Fruit fly (Drosophila melanogaster) whole organism, prepupa: Measurements from ENCODE around the gene CG9098.

Source experiments
- Blimp-1 ChIP-seq: fragments of 200-800 bp; sonication (Bioruptor generic); optimal IDR thresholded peaks from 3 replicates; lab custom pipeline; 2017; ENCODE audit warnings: missing biosample characterization, missing genetic modification characterization, mild to moderate bottlenecking, moderate library complexity, missing genetic modification reagents
- CG10669 ChIP-seq: fragments of 200-800 bp; sonication (Bioruptor generic); optimal IDR thresholded peaks from 3 replicates; lab custom pipeline; 2018; ENCODE audit warnings: missing biosample characterization, mild to moderate bottlenecking, missing genetic modification characterization, moderate library complexity
- CG11762 ChIP-seq: fragments of 200-800 bp; sonication (Bioruptor generic); optimal IDR thresholded peaks from 3 replicates; lab custom pipeline; 2016; ENCODE audit warnings: missing biosample characterization, missing genetic modification characterization; ENCODE audit not compliant: insufficient read depth
- CG16779 ChIP-seq: fragments of 200-800 bp; sonication (Bioruptor generic); optimal IDR thresholded peaks from 3 replicates; lab custom pipeline; 2017; ENCODE audit warnings: missing biosample characterization, mild to moderate bottlenecking, missing genetic modification characterization
- CG4318 ChIP-seq: fragments of 200-800 bp; sonication (Bioruptor generic); optimal IDR thresholded peaks from 3 replicates; lab custom pipeline; 2017; ENCODE audit warnings: missing biosample characterization, mild to moderate bottlenecking, missing genetic modification characterization
- CG6792 ChIP-seq: fragments of 200-800 bp; sonication (Bioruptor generic); optimal IDR thresholded peaks from 3 replicates; lab custom pipeline; 2016; ENCODE audit warnings: missing biosample characterization, missing genetic modification characterization
- CG6854 ChIP-seq: fragments of 200-800 bp; sonication (Bioruptor generic); optimal IDR thresholded peaks from 2 replicates; lab custom pipeline; 2017; ENCODE audit warnings: missing biosample characterization, mild to moderate bottlenecking, missing genetic modification characterization
- CG9139 ChIP-seq: fragments of 200-800 bp; sonication (Bioruptor generic); optimal IDR thresholded peaks from 3 replicates; lab custom pipeline; 2017; ENCODE audit warnings: missing biosample characterization, mild to moderate bottlenecking, missing genetic modification characterization
- Eip78C ChIP-seq: fragments of 200-800 bp; sonication (Bioruptor generic); peaks from one replicate; lab custom pipeline; 2016; ENCODE audit warnings: missing biosample characterization, missing genetic modification characterization
- Gug ChIP-seq: fragments of 200-800 bp; sonication (Bioruptor generic); IDR thresholded peaks from 2 replicates; pipeline ENCODE4 v1.3.6; 2022; ENCODE audit warnings: missing biosample characterization, missing genetic modification characterization
- Hr39 ChIP-seq: fragments of 200-800 bp; sonication (Bioruptor generic); optimal IDR thresholded peaks from 2 replicates; lab custom pipeline; 2016; ENCODE audit warnings: missing biosample characterization, missing genetic modification characterization
- Lpt ChIP-seq: fragments of 200-800 bp; sonication (Bioruptor generic); optimal IDR thresholded peaks from 3 replicates; lab custom pipeline; 2016; ENCODE audit warnings: missing biosample characterization, missing genetic modification characterization
- dsx ChIP-seq: fragments of 200-800 bp; optimal IDR thresholded peaks from 3 replicates; lab custom pipeline; 2019; ENCODE audit warnings: missing biosample characterization, mild to moderate bottlenecking, missing genetic modification characterization, moderate library complexity; ENCODE audit not compliant: poor library complexity, severe bottlenecking

- TF ChIP-seq Blimp-1 (GFP tag; lab: Kevin White, UChicago): no peak
- TF ChIP-seq Hr39 (GFP tag; lab: Kevin White, UChicago): no peak
- TF ChIP-seq CG10669 (GFP tag; lab: Kevin White, UChicago): no peak
- TF ChIP-seq CG6792 (GFP tag; lab: Kevin White, UChicago): no peak
- TF ChIP-seq Lpt (GFP tag; lab: Kevin White, UChicago): no peak
- no peak for TF ChIP-seq CG4318 (GFP tag; lab: Kevin White, UChicago)
- TF ChIP-seq dsx (GFP tag; lab: Kevin White, UChicago): no peak
- TF ChIP-seq Gug (GFP tag; lab: Robert Waterston, UW): no peak
- TF ChIP-seq CG16779 (tag; lab: Kevin White, UChicago): no peak
- no peak for TF ChIP-seq CG11762 (GFP tag; lab: Kevin White, UChicago)
- no peak for TF ChIP-seq CG6854 (GFP tag; lab: Kevin White, UChicago)
- no peak for TF ChIP-seq Eip78C (GFP tag; lab: Kevin White, UChicago)
- no peak for TF ChIP-seq CG9139 (GFP tag; lab: Kevin White, UChicago)
These were observed 44.2 kb downstream of the CG9098 start, which contains the start of the genes CG13992 and Ucp4C for dm6 chr2L:5967702-5968616.
